Worm (Caenorhabditis elegans) whole organism, midembryonic: ENCODE measurements around the gene F29A7.4.

ENCODE experiments used
- T22C8.4 ChIP-seq: fragments of 200-800 bp; sonication (Bioruptor generic); IDR thresholded peaks from 2 replicates; pipeline ENCODE4 v1.3.6; 2022; ENCODE audit warnings: missing genetic modification characterization, missing compliant biosample characterization
- cog-1 ChIP-seq: sonication (generic microtip); optimal IDR thresholded peaks from 2 replicates; lab custom pipeline; 2016; ENCODE audit warnings: missing genetic modification characterization, missing compliant biosample characterization
- flt-1 ChIP-seq: fragments of 200-800 bp; sonication (Bioruptor generic); IDR thresholded peaks from 2 replicates; pipeline ENCODE4 v1.3.6; 2022; ENCODE audit warnings: missing genetic modification characterization, missing compliant biosample characterization
- klf-2 ChIP-seq: fragments of 200-800 bp; sonication (Bioruptor generic); conservative IDR thresholded peaks from 2 replicates; pipeline ENCODE4 v1.3.6; 2022; ENCODE audit warnings: missing genetic modification reagents, missing genetic modification characterization, missing compliant biosample characterization
- med-1 ChIP-seq: sonication (generic microtip); optimal IDR thresholded peaks from 2 replicates; lab custom pipeline; 2017; ENCODE audit warnings: missing genetic modification characterization, mild to moderate bottlenecking, missing compliant biosample characterization, antibody characterized with exemption, missing genetic modification reagents; ENCODE audit not compliant: insufficient read depth
- ref-1 ChIP-seq: fragments of 200-800 bp; sonication (Bioruptor generic); conservative IDR thresholded peaks from 2 replicates; pipeline ENCODE4 v1.3.6; 2022; ENCODE audit warnings: missing genetic modification reagents, missing genetic modification characterization, missing compliant biosample characterization
- ztf-23 ChIP-seq: fragments of 200-800 bp; sonication (Bioruptor generic); IDR thresholded peaks from 2 replicates; pipeline ENCODE4 v1.3.6; 2022; ENCODE audit warnings: missing genetic modification reagents, missing genetic modification characterization, missing compliant biosample characterization
- ztf-29 ChIP-seq: fragments of 200-800 bp; sonication (Bioruptor generic); IDR thresholded peaks from 2 replicates; pipeline ENCODE4 v1.3.6; 2022; ENCODE audit warnings: missing genetic modification reagents, missing genetic modification characterization, missing compliant biosample characterization

- no peak for TF ChIP-seq cog-1 (tag; lab: Kevin White, UChicago)
- TF ChIP-seq med-1 (GFP tag; lab: Kevin White, UChicago) = no peak
- TF ChIP-seq flt-1 (GFP tag; lab: Robert Waterston, UW) = no peak
- TF ChIP-seq T22C8.4 (GFP tag; lab: Robert Waterston, UW) = no peak
- no peak for TF ChIP-seq ztf-23 (GFP tag; lab: Robert Waterston, UW)
- TF ChIP-seq ref-1 (GFP tag; lab: Robert Waterston, UW) = no peak
- no peak for TF ChIP-seq ztf-29 (GFP tag; lab: Robert Waterston, UW)
- no peak for TF ChIP-seq klf-2
These were observed 45.6 kb downstream of the F29A7.4 start for ce11 chrII:2795413-2795812.
